Worm (Caenorhabditis elegans) whole organism, L2 larva: Measurements from ENCODE around the gene srr-8.

Source experiments
- C34F6.9 ChIP-seq: fragments of 150-350 bp; optimal IDR thresholded peaks from 2 replicates; lab custom pipeline; 2014; ENCODE audit warnings: missing biosample characterization, missing genetic modification characterization
- F13H6.1 ChIP-seq: sonication (generic microtip); optimal IDR thresholded peaks from 2 replicates; lab custom pipeline; 2016; ENCODE audit warnings: missing genetic modification characterization, missing compliant biosample characterization
- R02D3.7 ChIP-seq: fragments of 150-350 bp; optimal IDR thresholded peaks from 2 replicates; lab custom pipeline; 2014; ENCODE audit warnings: missing biosample characterization, missing genetic modification characterization
- Y55F3AM.14 ChIP-seq: fragments of 200-800 bp; sonication (Bioruptor generic); optimal IDR thresholded peaks from 2 replicates; lab custom pipeline; 2018; ENCODE audit warnings: mild to moderate bottlenecking, missing genetic modification characterization, missing compliant biosample characterization
- ZK546.5 ChIP-seq: sonication (generic microtip); optimal IDR thresholded peaks from 2 replicates; lab custom pipeline; 2017; ENCODE audit warnings: missing biosample characterization, missing genetic modification characterization
- alr-1 ChIP-seq: fragments of 150-350 bp; optimal IDR thresholded peaks from 2 replicates; lab custom pipeline; 2014; ENCODE audit warnings: missing biosample characterization, missing genetic modification characterization
- aly-2 ChIP-seq: fragments of 150-350 bp; optimal IDR thresholded peaks from 2 replicates; lab custom pipeline; 2014; ENCODE audit warnings: missing biosample characterization, missing genetic modification characterization
- ama-1 ChIP-seq: fragments of 150-350 bp; optimal IDR thresholded peaks from 2 replicates; lab custom pipeline; 2018; ENCODE audit warnings: inconsistent platforms
- blmp-1 ChIP-seq: sonication (generic microtip); optimal IDR thresholded peaks from 2 replicates; lab custom pipeline; 2017; ENCODE audit warnings: missing genetic modification characterization, mild to moderate bottlenecking, missing compliant biosample characterization, antibody characterized with exemption, moderate library complexity; ENCODE audit not compliant: insufficient read depth
- ceh-16 ChIP-seq: fragments of 150-350 bp; optimal IDR thresholded peaks from 2 replicates; lab custom pipeline; 2014; ENCODE audit warnings: missing biosample characterization, missing genetic modification characterization
- ceh-82 ChIP-seq: fragments of 150-350 bp; optimal IDR thresholded peaks from 2 replicates; lab custom pipeline; 2014; ENCODE audit warnings: missing biosample characterization, missing genetic modification characterization
- crh-2 ChIP-seq: sonication (generic microtip); optimal IDR thresholded peaks from 2 replicates; lab custom pipeline; 2017; ENCODE audit warnings: missing biosample characterization, missing genetic modification characterization
- dmd-4 ChIP-seq: sonication (generic microtip); optimal IDR thresholded peaks from 2 replicates; lab custom pipeline; 2017; ENCODE audit warnings: missing biosample characterization, missing genetic modification characterization
- egl-27 ChIP-seq: sonication (generic microtip); optimal IDR thresholded peaks from 3 replicates; lab custom pipeline; 2017; ENCODE audit warnings: missing biosample characterization, missing genetic modification reagents, missing genetic modification characterization
- fos-1 ChIP-seq: fragments of 150-350 bp; optimal IDR thresholded peaks from 2 replicates; lab custom pipeline; 2014; ENCODE audit warnings: missing biosample characterization, missing genetic modification characterization
- gmeb-1 ChIP-seq: fragments of 150-350 bp; optimal IDR thresholded peaks from 2 replicates; lab custom pipeline; 2014; ENCODE audit warnings: missing biosample characterization, missing genetic modification characterization
- lin-11 ChIP-seq: fragments of 150-350 bp; sonication (generic microtip); optimal IDR thresholded peaks from 2 replicates; lab custom pipeline; 2014; ENCODE audit warnings: missing biosample characterization, missing genetic modification characterization, inconsistent platforms, mixed read lengths
- lin-39 ChIP-seq: fragments of 150-350 bp; optimal IDR thresholded peaks from 2 replicates; lab custom pipeline; 2014; ENCODE audit warnings: missing biosample characterization, missing genetic modification reagents, missing genetic modification characterization
- lsy-2 ChIP-seq, 2 experiments: fragments of 150-350 bp in 1 of 2; sonication (generic microtip) in 1 of 2; optimal IDR thresholded peaks; 2 replicates each; lab custom pipeline; 2014 to 2017; ENCODE audit warnings: missing biosample characterization in 2 of 2, missing genetic modification characterization in 2 of 2
- mab-5 ChIP-seq: fragments of 150-350 bp; optimal IDR thresholded peaks from 2 replicates; lab custom pipeline; 2014; ENCODE audit warnings: missing biosample characterization, missing genetic modification characterization
- mbf-1 ChIP-seq: sonication (generic microtip); optimal IDR thresholded peaks from 2 replicates; lab custom pipeline; 2017; ENCODE audit warnings: missing biosample characterization, missing genetic modification characterization
- mdl-1 ChIP-seq, 2 experiments: fragments of 150-350 bp in 1 of 2; sonication (generic microtip) in 1 of 2; optimal IDR thresholded peaks; 2 replicates each; lab custom pipeline; 2017; ENCODE audit warnings: missing biosample characterization in 2 of 2, missing genetic modification characterization in 2 of 2
- nhr-129 ChIP-seq: fragments of 150-350 bp; optimal IDR thresholded peaks from 2 replicates; lab custom pipeline; 2014; ENCODE audit warnings: missing biosample characterization, missing genetic modification characterization
- nhr-21 ChIP-seq: fragments of 150-350 bp; optimal IDR thresholded peaks from 2 replicates; lab custom pipeline; 2014; ENCODE audit warnings: missing biosample characterization, missing genetic modification characterization
- nhr-23 ChIP-seq: fragments of 150-350 bp; optimal IDR thresholded peaks from 2 replicates; lab custom pipeline; 2014; ENCODE audit warnings: missing biosample characterization, missing genetic modification reagents, missing genetic modification characterization
- nhr-25 ChIP-seq: fragments of 150-350 bp; sonication (generic microtip); optimal IDR thresholded peaks from 3 replicates; lab custom pipeline; 2014; ENCODE audit warnings: missing biosample characterization, missing genetic modification characterization
- nhr-6 ChIP-seq: fragments of 150-350 bp; optimal IDR thresholded peaks from 2 replicates; lab custom pipeline; 2014; ENCODE audit warnings: missing biosample characterization, missing genetic modification characterization
- peb-1 ChIP-seq: fragments of 150-350 bp; optimal IDR thresholded peaks from 2 replicates; lab custom pipeline; 2014; ENCODE audit warnings: missing biosample characterization, missing genetic modification characterization
- sem-4 ChIP-seq: fragments of 150-350 bp; optimal IDR thresholded peaks from 2 replicates; lab custom pipeline; 2014; ENCODE audit warnings: missing biosample characterization, missing genetic modification reagents, missing genetic modification characterization
- skn-1 ChIP-seq: sonication (generic microtip); optimal IDR thresholded peaks from 2 replicates; lab custom pipeline; 2017; ENCODE audit warnings: missing biosample characterization, missing genetic modification characterization
- sma-3 ChIP-seq: sonication (generic microtip); optimal IDR thresholded peaks from 2 replicates; lab custom pipeline; 2016; ENCODE audit warnings: missing genetic modification reagents, missing genetic modification characterization, missing compliant biosample characterization
- sma-9 ChIP-seq, 2 experiments: fragments of 150-350 bp in 1 of 2; sonication (generic microtip) in 1 of 2; optimal IDR thresholded peaks; 2 replicates each; lab custom pipeline; 2014 to 2016; ENCODE audit warnings: missing genetic modification characterization in 2 of 2, mild to moderate bottlenecking in 1 of 2, missing biosample characterization in 1 of 2, missing compliant biosample characterization in 1 of 2, missing genetic modification reagents in 1 of 2, moderate library complexity in 1 of 2
- snpc-4 ChIP-seq: fragments of 150-350 bp; optimal IDR thresholded peaks from 2 replicates; lab custom pipeline; 2014; ENCODE audit warnings: missing biosample characterization, missing genetic modification characterization
- unc-39 ChIP-seq: fragments of 150-350 bp; optimal IDR thresholded peaks from 2 replicates; lab custom pipeline; 2014; ENCODE audit warnings: missing biosample characterization, missing genetic modification characterization
- unc-55 ChIP-seq: fragments of 150-350 bp; sonication (generic microtip); optimal IDR thresholded peaks from 3 replicates; lab custom pipeline; 2014; ENCODE audit warnings: missing biosample characterization, missing genetic modification reagents, missing genetic modification characterization
- zag-1 ChIP-seq: fragments of 150-350 bp; optimal IDR thresholded peaks from 2 replicates; lab custom pipeline; 2014; ENCODE audit warnings: missing biosample characterization, missing genetic modification characterization
- ztf-1 ChIP-seq: fragments of 200-800 bp; sonication (Bioruptor generic); conservative IDR thresholded peaks from 2 replicates; pipeline ENCODE4 v1.3.6; 2022; ENCODE audit warnings: missing genetic modification characterization, missing compliant biosample characterization
- ztf-4 ChIP-seq: fragments of 150-350 bp; optimal IDR thresholded peaks from 2 replicates; lab custom pipeline; 2014; ENCODE audit warnings: missing biosample characterization, missing genetic modification characterization

The srr-8 gene

ce11 chrV:5001386-5001785 lies at the start of gene srr-8:
TSS of gene srr-8 (plus strand) at chrV:5001686.
- TF ChIP-seq peb-1 (no peak), ama-1 (lab: Kevin White, UChicago) (no peak), fos-1 (tag; lab: Kevin White, UChicago) (no peak), C34F6.9 (tag; lab: Kevin White, UChicago) (no peak)

ce11 chrV:4956529-4956928 lies 45.0 kb upstream of the srr-8 start, which contains the start of gene str-208:
TSS of gene str-208 (plus strand) at chrV:4956829.
- TF ChIP-seq aly-2 (no peak), dmd-4 (tag; lab: Kevin White, UChicago) (no peak), zag-1 (tag; lab: Kevin White, UChicago) (no peak), mbf-1 (tag; lab: Kevin White, UChicago) (no peak), ceh-16 (no peak), egl-27 (tag; lab: Kevin White, UChicago) (no peak), peb-1 (no peak), nhr-23 (tag; lab: Kevin White, UChicago) (no peak), alr-1 (tag; lab: Kevin White, UChicago) (no peak)
- TF ChIP-seq, all 48 proteins: peak for 0

DNA sequence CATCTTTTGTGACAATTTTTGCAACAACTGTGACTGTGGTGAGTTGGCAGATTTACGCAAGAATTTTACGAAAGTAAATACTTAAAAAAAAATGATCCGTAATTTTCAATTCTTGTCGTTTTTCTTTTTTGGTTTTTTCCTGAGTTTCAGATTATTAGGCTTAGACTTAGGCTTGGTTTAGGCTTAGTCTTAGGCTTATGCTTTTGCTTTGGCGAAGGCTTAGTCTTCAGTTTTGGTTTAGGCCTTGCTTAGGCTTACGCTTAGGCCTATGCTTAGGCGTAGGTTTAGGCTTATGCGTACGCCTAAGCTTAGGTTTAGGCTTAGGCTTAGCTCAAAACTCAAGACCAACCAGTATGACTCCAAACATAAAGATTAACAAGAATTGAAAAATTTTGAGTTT lies 43.9 kb upstream of the srr-8 start:
- TF ChIP-seq nhr-129 (tag; lab: Kevin White, UChicago): no peak
- TF ChIP-seq unc-55 (GFP tag; lab: Kevin White, UChicago): no peak
- TF ChIP-seq Y55F3AM.14: no peak
- no peak for TF ChIP-seq lsy-2 (tag; optimal IDR thresholded peaks at IDR 0.05; lab: Kevin White, UChicago)
- no peak for TF ChIP-seq ceh-16

DNA sequence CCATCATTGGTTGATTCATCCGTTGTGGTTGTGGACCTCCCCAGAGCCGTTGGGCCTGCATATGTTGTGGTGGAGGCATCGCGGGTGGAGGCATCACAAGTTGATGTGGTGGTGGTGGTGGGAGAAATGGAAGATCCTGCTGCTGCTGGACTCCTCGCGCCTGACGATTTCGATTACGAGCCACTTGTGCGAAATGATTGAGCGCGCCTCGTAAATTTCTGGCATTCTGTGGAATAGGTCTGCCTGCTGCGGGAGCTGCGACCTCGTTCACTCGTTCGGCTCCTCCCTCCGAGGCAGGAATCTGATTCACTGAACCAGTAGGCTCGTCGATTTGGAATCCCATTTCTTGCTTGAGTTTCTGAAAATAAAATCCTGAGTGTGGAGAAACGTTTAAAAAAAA lies 40.8 kb upstream of the srr-8 start:
- no peak for TF ChIP-seq skn-1 (tag; lab: Kevin White, UChicago)
- TF ChIP-seq blmp-1: no peak
- no peak for TF ChIP-seq snpc-4
- TF ChIP-seq ztf-1 (GFP tag; lab: Robert Waterston, UW): no peak
- TF ChIP-seq nhr-23 (tag; lab: Kevin White, UChicago): no peak
- no peak for TF ChIP-seq ZK546.5 (tag; lab: Kevin White, UChicago)
- TF ChIP-seq R02D3.7: no peak
- TF ChIP-seq sma-3: no peak
- no peak for TF ChIP-seq peb-1
- TF ChIP-seq ztf-4 (tag; lab: Kevin White, UChicago): no peak
- no peak for TF ChIP-seq F13H6.1
- no peak for TF ChIP-seq nhr-21 (tag; lab: Kevin White, UChicago)
- no peak for TF ChIP-seq lin-11 (tag; lab: Kevin White, UChicago)
- no peak for TF ChIP-seq lin-39 (tag; lab: Kevin White, UChicago)
- TF ChIP-seq mbf-1 (tag; lab: Kevin White, UChicago): no peak
- no peak for TF ChIP-seq C34F6.9 (tag; lab: Kevin White, UChicago)

DNA sequence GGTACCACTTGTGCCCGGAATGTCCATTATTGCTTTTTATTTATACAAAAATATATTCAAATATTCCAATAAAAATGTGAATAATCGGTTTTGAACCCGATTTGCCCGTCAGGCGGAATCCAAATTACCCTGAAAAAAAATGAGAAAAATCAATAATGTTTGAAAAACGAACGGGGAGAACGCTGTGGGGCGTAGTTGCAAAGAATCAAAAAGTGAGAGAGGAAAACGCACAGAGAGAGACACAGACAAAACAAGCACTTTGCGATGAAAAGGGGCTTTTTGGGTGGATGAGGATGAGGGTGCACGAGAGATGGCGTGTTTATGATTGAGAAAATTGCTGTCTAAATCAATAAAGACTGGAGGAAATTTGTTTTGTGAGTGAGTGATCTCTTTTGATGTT lies 38.5 kb upstream of the srr-8 start, which contains the start of gene tam-1:
tam-1 (minus strand) TSS at position 135 of the 400 bp plus-strand sequence.
- TF ChIP-seq aly-2 (no peak), C34F6.9 (tag; lab: Kevin White, UChicago) (peak; percentile 40), unc-39 (no peak), mdl-1 (tag; optimal IDR thresholded peaks at IDR 0.05; lab: Kevin White, UChicago) (no peak), zag-1 (tag; lab: Kevin White, UChicago) (no peak)

ce11 chrV:4963606-4964005 lies 37.9 kb upstream of the srr-8 start:
- TF ChIP-seq egl-27 (tag; lab: Kevin White, UChicago) (no peak), nhr-6 (tag; lab: Kevin White, UChicago) (no peak), aly-2 (no peak), sem-4 (tag; lab: Kevin White, UChicago) (no peak), nhr-25 (tag; lab: Kevin White, UChicago) (no peak), mab-5 (no peak), gmeb-1 (tag; lab: Kevin White, UChicago) (no peak), C34F6.9 (tag; lab: Kevin White, UChicago) (no peak), alr-1 (tag; lab: Kevin White, UChicago) (no peak), sma-9 (GFP tag; optimal IDR thresholded peaks at IDR 0.05; lab: Kevin White, UChicago) (no peak), sma-9 (tag; optimal IDR thresholded peaks at IDR 0.05; lab: Kevin White, UChicago) (no peak), ZK546.5 (tag; lab: Kevin White, UChicago) (no peak), F13H6.1 (no peak), unc-55 (GFP tag; lab: Kevin White, UChicago) (no peak), peb-1 (no peak), unc-39 (no peak), nhr-21 (tag; lab: Kevin White, UChicago) (no peak), Y55F3AM.14 (no peak), lin-11 (tag; lab: Kevin White, UChicago) (no peak), ceh-82 (tag; lab: Kevin White, UChicago) (no peak), crh-2 (no peak)
